Worm (Caenorhabditis elegans): ENCODE results near the gene phy-3.

Gene phy-3

ce11 chrV:16840283-16840682 is 7.3 kb downstream of the phy-3 start:
- no peak for TF ChIP-seq ama-1 (optimal IDR thresholded peaks at IDR 0.05)
- TF ChIP-seq pha-4 (GFP tag; IDR thresholded peaks at IDR 0.05) = no peak
- TF ChIP-seq pha-4 (tag; optimal IDR thresholded peaks at IDR 0.05) = no peak
- peak; percentile 60 for TF ChIP-seq hlh-11 (tag; optimal IDR thresholded peaks at IDR 0.05)
- peak; percentile 88 for TF ChIP-seq pqm-1 (tag; optimal IDR thresholded peaks at IDR 0.05)
- TF ChIP-seq dmd-6 (GFP tag; IDR thresholded peaks at IDR 0.05) = peak; percentile 74
- TF ChIP-seq mes-2 (tag; optimal IDR thresholded peaks at IDR 0.05; ENCODE audit: poor library complexity, severe bottlenecking) = no peak
- TF ChIP-seq nhr-28 (tag; optimal IDR thresholded peaks at IDR 0.05) = peak; percentile 45

DNA sequence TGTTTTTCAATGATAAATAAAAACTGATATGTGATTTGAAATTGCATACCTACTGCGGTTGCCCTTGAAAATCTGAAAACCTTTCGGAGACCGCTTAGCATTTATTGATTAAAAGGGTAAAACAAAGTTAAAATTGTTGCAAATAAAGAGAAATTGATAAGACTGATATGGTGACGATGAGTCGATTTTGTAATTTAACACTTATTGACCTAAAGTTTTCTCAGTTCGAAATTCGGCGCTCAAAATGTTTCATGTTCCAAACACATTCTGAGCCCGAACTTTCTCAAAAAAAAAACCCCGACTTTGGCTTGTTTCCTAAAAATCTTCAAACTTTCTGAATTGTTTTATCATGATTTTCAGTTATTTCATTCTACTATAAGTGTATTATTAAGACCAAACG is 8.0 kb downstream of the phy-3 start, which contains the start of gene clec-40:
TSS of gene clec-40 (minus strand) at position 101 of the 400 bp plus-strand sequence.
- TF ChIP-seq egl-43 (GFP tag; IDR thresholded peaks at IDR 0.05) (no peak), zfp-3 (GFP tag; conservative IDR thresholded peaks at IDR 0.05) (no peak), lin-13 (GFP tag; optimal IDR thresholded peaks at IDR 0.05) (no peak), dve-1 (tag; optimal IDR thresholded peaks at IDR 0.05; ENCODE audit: insufficient read depth) (no peak), nhr-28 (tag; optimal IDR thresholded peaks at IDR 0.05) (no peak), nhr-6 (tag; optimal IDR thresholded peaks at IDR 0.05) (no peak), ceh-20 (GFP tag; IDR thresholded peaks at IDR 0.05) (no peak), fkh-10 (GFP tag; optimal IDR thresholded peaks at IDR 0.05) (no peak), Y105C5A.15 (GFP tag; IDR thresholded peaks at IDR 0.05) (no peak), unc-39 (tag; optimal IDR thresholded peaks at IDR 0.05) (no peak), dmd-9 (GFP tag; IDR thresholded peaks at IDR 0.05) (no peak), Y5F2A.4 (GFP tag; optimal IDR thresholded peaks at IDR 0.05) (no peak), saeg-2 (GFP tag; IDR thresholded peaks at IDR 0.05) (no peak), unc-130 (GFP tag; optimal IDR thresholded peaks at IDR 0.05) (no peak)

- no peak for TF ChIP-seq cey-2 (tag; optimal IDR thresholded peaks at IDR 0.05; ENCODE audit: borderline replicate concordance, insufficient read depth)
- TF ChIP-seq ctbp-1 (GFP tag; IDR thresholded peaks at IDR 0.05) = no peak
- TF ChIP-seq ceh-82 (tag; optimal IDR thresholded peaks at IDR 0.05) = no peak
- TF ChIP-seq lim-7 (GFP tag; IDR thresholded peaks at IDR 0.05) = no peak
These were observed 10.0 kb downstream of the phy-3 start, which contains the start of gene clec-25 for ce11 chrV:16842941-16843340. TSS of gene clec-25 (plus strand) at chrV:16843241.

- TF ChIP-seq dmd-6 (GFP tag; IDR thresholded peaks at IDR 0.05) (peak; percentile 38; the same call in 1 of the 2 replicates), ztf-7 (tag; optimal IDR thresholded peaks at IDR 0.05) (no peak), spr-3 (GFP tag; optimal IDR thresholded peaks at IDR 0.05) (no peak), lin-38 (GFP tag; IDR thresholded peaks at IDR 0.05) (no peak), dmd-9 (GFP tag; IDR thresholded peaks at IDR 0.05) (no peak), ama-1 (optimal IDR thresholded peaks at IDR 0.05) (no peak), duxl-1 (tag; optimal IDR thresholded peaks at IDR 0.05; ENCODE audit: poor library complexity) (no peak), lir-3 (tag; optimal IDR thresholded peaks at IDR 0.05) (no peak), ZK546.5 (tag; optimal IDR thresholded peaks at IDR 0.05) (no peak), unc-62 (GFP tag; optimal IDR thresholded peaks at IDR 0.05 in 1 of 2) (peak in 1 of 2 experiments; percentile 77), unc-62 (tag; optimal IDR thresholded peaks at IDR 0.05) (no peak)
These were observed 15.5 kb downstream of the phy-3 start, which contains the start of the genes clec-36 and clec-26 for ce11 chrV:16848498-16848897. TSS of gene clec-36 (minus strand) at chrV:16848598. TSS of gene clec-26 (plus strand) at chrV:16848611.

ce11 chrV:16852002-16852401 is 19.0 kb downstream of the phy-3 start, which contains the start of gene clec-37:
TSS of gene clec-37 (minus strand) at chrV:16852102.
- TF ChIP-seq daf-12 (tag; optimal IDR thresholded peaks at IDR 0.05) (no peak), madf-5 (GFP tag; IDR thresholded peaks at IDR 0.05) (no peak), mxl-3 (GFP tag; optimal IDR thresholded peaks at IDR 0.05) (no peak), F37D6.2 (tag; optimal IDR thresholded peaks at IDR 0.05) (no peak), zip-11 (GFP tag; IDR thresholded peaks at IDR 0.05) (no peak), lin-39 (tag; optimal IDR thresholded peaks at IDR 0.05) (no peak), skn-1 (tag; optimal IDR thresholded peaks at IDR 0.05) (no peak), ceh-32 (tag; optimal IDR thresholded peaks at IDR 0.05; ENCODE audit: poor library complexity) (no peak), mxl-2 (GFP tag; conservative IDR thresholded peaks at IDR 0.05) (no peak), rbr-2 (tag; optimal IDR thresholded peaks at IDR 0.05) (no peak), hlh-11 (tag; optimal IDR thresholded peaks at IDR 0.05) (no peak), Y48G9A.11 (GFP tag; IDR thresholded peaks at IDR 0.05) (no peak), tag-97 (GFP tag; IDR thresholded peaks at IDR 0.05) (no peak), unc-39 (tag; optimal IDR thresholded peaks at IDR 0.05) (no peak), duxl-1 (tag; optimal IDR thresholded peaks at IDR 0.05; ENCODE audit: poor library complexity) (no peak), spr-1 (tag; optimal IDR thresholded peaks at IDR 0.05) (no peak)

Data from whole organism, L4 larva.